Fruit fly (Drosophila melanogaster) whole organism, embryonic: ENCODE measurements around the gene CG32295.

ENCODE experiments used
- Atf-2 ChIP-seq: fragments of 200-800 bp; sonication (Bioruptor generic); optimal IDR thresholded peaks from 2 replicates; lab custom pipeline; 2016; ENCODE audit warnings: missing biosample characterization, missing genetic modification characterization
- Awh ChIP-seq: fragments of 200-800 bp; sonication (Bioruptor generic); IDR thresholded peaks from 2 replicates; pipeline ENCODE4, ENCODE4 v1.3.6; 2022; ENCODE audit warnings: missing biosample characterization, missing genetic modification characterization
- BEAF-32 ChIP-seq: fragments of 200-800 bp; sonication (Bioruptor generic); optimal IDR thresholded peaks from 3 replicates; lab custom pipeline; 2017; ENCODE audit warnings: missing biosample characterization, missing genetic modification characterization, mild to moderate bottlenecking, moderate library complexity, missing genetic modification reagents
- Bgb ChIP-seq: fragments of 200-800 bp; sonication (Bioruptor generic); IDR thresholded peaks from 2 replicates; pipeline ENCODE4 v1.3.6; 2022; ENCODE audit warnings: missing biosample characterization, missing genetic modification characterization; ENCODE audit not compliant: partially characterized antibody
- CG10431 ChIP-seq: fragments of 200-800 bp; sonication (Bioruptor generic); optimal IDR thresholded peaks from 3 replicates; lab custom pipeline; 2018; ENCODE audit warnings: missing biosample characterization, mild to moderate bottlenecking, missing genetic modification characterization
- CG10543 ChIP-seq: fragments of 200-800 bp; sonication (Bioruptor generic); optimal IDR thresholded peaks from 3 replicates; lab custom pipeline; 2017; ENCODE audit warnings: missing biosample characterization, mild to moderate bottlenecking, missing genetic modification characterization, moderate library complexity
- CG12391 ChIP-seq: fragments of 200-800 bp; sonication (Bioruptor generic); optimal IDR thresholded peaks from 3 replicates; lab custom pipeline; 2018; ENCODE audit warnings: missing biosample characterization, mild to moderate bottlenecking, missing genetic modification characterization, moderate library complexity
- CG14860 ChIP-seq: fragments of 200-800 bp; sonication (Bioruptor generic); IDR thresholded peaks from 3 replicates; pipeline ENCODE4 v1.3.6; 2022; ENCODE audit warnings: missing biosample characterization, missing genetic modification characterization; ENCODE audit not compliant: partially characterized antibody
- CG15011 ChIP-seq: fragments of 200-800 bp; sonication (Bioruptor generic); optimal IDR thresholded peaks from 3 replicates; lab custom pipeline; 2018; ENCODE audit warnings: missing biosample characterization, mild to moderate bottlenecking, missing genetic modification characterization
- CG17568 ChIP-seq: fragments of 200-800 bp; sonication (Bioruptor generic); optimal IDR thresholded peaks from 2 replicates; lab custom pipeline; 2018; ENCODE audit warnings: missing biosample characterization, mild to moderate bottlenecking, missing genetic modification characterization, moderate library complexity
- CG17802 ChIP-seq: fragments of 200-800 bp; sonication (Bioruptor generic); optimal IDR thresholded peaks from 2 replicates; lab custom pipeline; 2018; ENCODE audit warnings: missing biosample characterization, mild to moderate bottlenecking, missing genetic modification characterization, moderate library complexity
- CG30403 ChIP-seq: fragments of 200-800 bp; sonication (Bioruptor generic); optimal IDR thresholded peaks from 3 replicates; lab custom pipeline; 2016; ENCODE audit warnings: missing biosample characterization, missing genetic modification characterization
- CG32772 ChIP-seq: fragments of 200-800 bp; sonication (Bioruptor generic); IDR thresholded peaks from 2 replicates; pipeline ENCODE4 v1.3.6; 2022; ENCODE audit warnings: missing biosample characterization, missing genetic modification characterization
- CG3995 ChIP-seq: fragments of 200-800 bp; sonication (Bioruptor generic); optimal IDR thresholded peaks from 3 replicates; lab custom pipeline; 2016; ENCODE audit warnings: missing biosample characterization, missing genetic modification characterization
- CG6254 ChIP-seq: fragments of 200-800 bp; sonication (Bioruptor generic); optimal IDR thresholded peaks from 3 replicates; lab custom pipeline; 2017; ENCODE audit warnings: mild to moderate bottlenecking, missing biosample characterization, missing genetic modification reagents, missing genetic modification characterization
- CG9817 ChIP-seq: fragments of 200-800 bp; sonication (Bioruptor generic); optimal IDR thresholded peaks from 2 replicates; lab custom pipeline; 2018; ENCODE audit warnings: missing biosample characterization, mild to moderate bottlenecking, missing genetic modification characterization, moderate library complexity
- Dip2 ChIP-seq: fragments of 200-800 bp; sonication (Bioruptor generic); IDR thresholded peaks from 2 replicates; pipeline ENCODE4 v1.3.6; 2022; ENCODE audit warnings: missing biosample characterization, missing genetic modification characterization
- Dip3 ChIP-seq: fragments of 200-800 bp; sonication (Bioruptor generic); optimal IDR thresholded peaks from 3 replicates; lab custom pipeline; 2016; ENCODE audit warnings: missing biosample characterization, missing genetic modification characterization
- Dll ChIP-seq: fragments of 200-800 bp; sonication (Bioruptor generic); IDR thresholded peaks from 4 replicates; pipeline ENCODE4 v1.3.6; 2022; ENCODE audit warnings: missing biosample characterization, missing genetic modification characterization; ENCODE audit not compliant: partially characterized antibody
- Drgx ChIP-seq: fragments of 200-800 bp; sonication (Bioruptor generic); IDR thresholded peaks from 2 replicates; pipeline ENCODE4 v1.3.6; 2022; ENCODE audit warnings: missing biosample characterization, missing genetic modification characterization
- Eip74EF ChIP-seq, 2 experiments: fragments of 200-800 bp in 1 of 2; fragments of >200 bp in 1 of 2; sonication (Bioruptor generic) in 1 of 2; optimal IDR thresholded peaks; 2 replicates each; lab custom pipeline; 2017 to 2019; ENCODE audit warnings: missing biosample characterization in 2 of 2, missing genetic modification characterization in 2 of 2, mild to moderate bottlenecking in 1 of 2, moderate library complexity in 1 of 2
- Elba2 ChIP-seq: fragments of 200-800 bp; sonication (Bioruptor generic); optimal IDR thresholded peaks from 3 replicates; lab custom pipeline; 2016; ENCODE audit warnings: missing biosample characterization, missing genetic modification characterization
- HLH3B ChIP-seq: fragments of 200-800 bp; sonication (Bioruptor generic); IDR thresholded peaks from 2 replicates; pipeline ENCODE4 v1.3.6; 2022; ENCODE audit warnings: missing biosample characterization, missing genetic modification characterization
- Hsf ChIP-seq: fragments of 200-800 bp; sonication (Bioruptor generic); optimal IDR thresholded peaks from 3 replicates; lab custom pipeline; 2016; ENCODE audit warnings: missing biosample characterization, missing genetic modification characterization
- Kr ChIP-seq: fragments of 200-800 bp; sonication (Bioruptor generic); optimal IDR thresholded peaks from 2 replicates; lab custom pipeline; 2017; ENCODE audit warnings: missing biosample characterization, mild to moderate bottlenecking, missing genetic modification characterization
- Lim3 ChIP-seq: fragments of 200-800 bp; sonication (Bioruptor generic); IDR thresholded peaks from 2 replicates; pipeline ENCODE4 v1.3.6; 2022; ENCODE audit warnings: missing biosample characterization, missing genetic modification characterization
- Nf-YA ChIP-seq: fragments of 200-800 bp; sonication (Bioruptor generic); IDR thresholded peaks from 2 replicates; pipeline ENCODE4 v1.3.6; 2022; ENCODE audit warnings: missing biosample characterization, missing genetic modification characterization
- Nf-YB ChIP-seq: fragments of 200-800 bp; sonication (Bioruptor generic); optimal IDR thresholded peaks from 3 replicates; lab custom pipeline; 2019; ENCODE audit warnings: missing biosample characterization, mild to moderate bottlenecking, missing genetic modification characterization, moderate library complexity
- Oli ChIP-seq: fragments of 200-800 bp; sonication (Bioruptor generic); optimal IDR thresholded peaks from 2 replicates; lab custom pipeline; 2018; ENCODE audit warnings: missing biosample characterization, mild to moderate bottlenecking, missing genetic modification characterization, moderate library complexity
- Six4 ChIP-seq: fragments of 200-800 bp; sonication (Bioruptor generic); optimal IDR thresholded peaks from 2 replicates; lab custom pipeline; 2016; ENCODE audit warnings: missing biosample characterization, missing genetic modification characterization
- Tbp ChIP-seq: fragments of >200 bp; optimal IDR thresholded peaks from 2 replicates; lab custom pipeline; 2018; ENCODE audit warnings: missing biosample characterization, missing genetic modification characterization
- dmrt99B ChIP-seq: fragments of 200-800 bp; sonication (Bioruptor generic); optimal IDR thresholded peaks from 2 replicates; lab custom pipeline; 2018; ENCODE audit warnings: missing biosample characterization, mild to moderate bottlenecking, missing genetic modification characterization, moderate library complexity
- ems ChIP-seq: fragments of 200-800 bp; sonication (Bioruptor generic); optimal IDR thresholded peaks from 3 replicates; lab custom pipeline; 2016; ENCODE audit warnings: missing biosample characterization, missing genetic modification characterization
- fd64A ChIP-seq: fragments of 200-800 bp; sonication (Bioruptor generic); optimal IDR thresholded peaks from 3 replicates; lab custom pipeline; 2018; ENCODE audit warnings: missing biosample characterization, mild to moderate bottlenecking, missing genetic modification characterization
- fd96Cb ChIP-seq: fragments of 200-800 bp; sonication (Bioruptor generic); optimal IDR thresholded peaks from 2 replicates; lab custom pipeline; 2018; ENCODE audit warnings: missing biosample characterization, mild to moderate bottlenecking, missing genetic modification characterization, moderate library complexity
- fu2 ChIP-seq: fragments of 200-800 bp; sonication (Bioruptor generic); optimal IDR thresholded peaks from 2 replicates; lab custom pipeline; 2016; ENCODE audit warnings: missing biosample characterization, missing genetic modification characterization
- gro ChIP-seq: fragments of 200-800 bp; sonication (Bioruptor generic); optimal IDR thresholded peaks from 2 replicates; lab custom pipeline; 2016; ENCODE audit warnings: missing biosample characterization, missing genetic modification characterization
- gsb ChIP-seq: fragments of 200-800 bp; sonication (Bioruptor generic); IDR thresholded peaks from 2 replicates; pipeline ENCODE4 v1.3.6; 2022; ENCODE audit warnings: missing biosample characterization, missing genetic modification characterization
- inv ChIP-seq: fragments of 200-800 bp; sonication (Bioruptor generic); IDR thresholded peaks from 2 replicates; pipeline ENCODE4 v1.3.6; 2022; ENCODE audit warnings: missing biosample characterization, missing genetic modification characterization; ENCODE audit not compliant: partially characterized antibody
- jing ChIP-seq: fragments of 200-800 bp; sonication (Bioruptor generic); optimal IDR thresholded peaks from 2 replicates; lab custom pipeline; 2018; ENCODE audit warnings: missing biosample characterization, mild to moderate bottlenecking, missing genetic modification characterization
- lilli ChIP-seq: fragments of 200-800 bp; sonication (Bioruptor generic); optimal IDR thresholded peaks from 3 replicates; lab custom pipeline; 2016; ENCODE audit warnings: missing biosample characterization, missing genetic modification characterization
- mam ChIP-seq: fragments of 200-800 bp; sonication (Bioruptor generic); optimal IDR thresholded peaks from 3 replicates; lab custom pipeline; 2016; ENCODE audit warnings: missing biosample characterization, missing genetic modification characterization
- pfk ChIP-seq: fragments of 200-800 bp; sonication (Bioruptor generic); optimal IDR thresholded peaks from 2 replicates; lab custom pipeline; 2018; ENCODE audit warnings: missing biosample characterization, mild to moderate bottlenecking, missing genetic modification characterization, moderate library complexity
- phol ChIP-seq: fragments of 200-800 bp; sonication (Bioruptor generic); optimal IDR thresholded peaks from 3 replicates; lab custom pipeline; 2018; ENCODE audit warnings: missing biosample characterization, mild to moderate bottlenecking, missing genetic modification characterization, moderate library complexity
- salm ChIP-seq: fragments of 200-800 bp; sonication (Bioruptor generic); optimal IDR thresholded peaks from 2 replicates; lab custom pipeline; 2018; ENCODE audit warnings: missing biosample characterization, mild to moderate bottlenecking, missing genetic modification characterization
- scrt ChIP-seq: fragments of 200-800 bp; sonication (Bioruptor generic); optimal IDR thresholded peaks from 2 replicates; lab custom pipeline; 2018; ENCODE audit warnings: missing biosample characterization, mild to moderate bottlenecking, missing genetic modification characterization, moderate library complexity
- sens-2 ChIP-seq: fragments of 200-800 bp; sonication (Bioruptor generic); IDR thresholded peaks from 2 replicates; pipeline ENCODE4 v1.3.6; 2022; ENCODE audit warnings: missing biosample characterization, missing genetic modification characterization
- sima ChIP-seq: fragments of 200-800 bp; sonication (Bioruptor generic); optimal IDR thresholded peaks from 2 replicates; lab custom pipeline; 2016; ENCODE audit warnings: missing biosample characterization, missing genetic modification characterization
- trh ChIP-seq: fragments of 200-800 bp; sonication (Bioruptor generic); optimal IDR thresholded peaks from 2 replicates; lab custom pipeline; 2016; ENCODE audit warnings: missing biosample characterization, missing genetic modification characterization
- tx ChIP-seq: fragments of 200-800 bp; sonication (Bioruptor generic); optimal IDR thresholded peaks from 2 replicates; lab custom pipeline; 2016; ENCODE audit warnings: missing biosample characterization, missing genetic modification characterization
- wdn ChIP-seq: fragments of 200-800 bp; sonication (Bioruptor generic); IDR thresholded peaks from 2 replicates; pipeline ENCODE4 v1.3.6; 2022; ENCODE audit warnings: missing biosample characterization, missing genetic modification characterization
- zen2 ChIP-seq: fragments of 200-800 bp; sonication (Bioruptor generic); IDR thresholded peaks from 3 replicates; pipeline ENCODE4 v1.3.6; 2022; ENCODE audit warnings: missing biosample characterization, missing genetic modification characterization; ENCODE audit not compliant: partially characterized antibody

CG32295 gene

dm6 chr3L:2486493-2486892 is 40.3 kb downstream of the CG32295 start (continued):
- TF ChIP-seq Eip74EF (GFP tag; optimal IDR thresholded peaks at IDR 0.05; lab: Kevin White, UChicago) = no peak
- no peak for TF ChIP-seq gro (GFP tag; lab: Kevin White, UChicago)
- TF ChIP-seq BEAF-32 (GFP tag; lab: Kevin White, UChicago) = no peak
- TF ChIP-seq CG12391 (tag; lab: Kevin White, UChicago) = no peak
- TF ChIP-seq pfk (GFP tag; lab: Kevin White, UChicago) = no peak
- TF ChIP-seq salm (tag; lab: Kevin White, UChicago) = no peak
- TF ChIP-seq Nf-YA = no peak
- no peak for TF ChIP-seq sima (GFP tag; lab: Kevin White, UChicago)
- no peak for TF ChIP-seq Nf-YB
- no peak for TF ChIP-seq lilli (GFP tag; lab: Kevin White, UChicago)
- TF ChIP-seq Drgx (GFP tag; lab: Robert Waterston, UW) = no peak
- TF ChIP-seq zen2 = no peak
- TF ChIP-seq gsb (GFP tag; lab: Robert Waterston, UW) = no peak
- no peak for TF ChIP-seq CG10431 (GFP tag; lab: Kevin White, UChicago)
- TF ChIP-seq CG17802 (tag; lab: Kevin White, UChicago) = no peak
- TF ChIP-seq phol (tag; lab: Kevin White, UChicago) = peak; percentile 20
- TF ChIP-seq Bgb (GFP tag; lab: Robert Waterston, UW) = no peak
- TF ChIP-seq Oli (tag; lab: Kevin White, UChicago) = peak; percentile 24
- TF ChIP-seq CG10543 = no peak
- TF ChIP-seq Hsf (GFP tag; lab: Kevin White, UChicago) = peak; percentile 3
- TF ChIP-seq CG3995 (GFP tag; lab: Kevin White, UChicago) = no peak
- no peak for TF ChIP-seq fd64A (GFP tag; lab: Kevin White, UChicago)
- no peak for TF ChIP-seq CG17568 (GFP tag; lab: Kevin White, UChicago)
- no peak for TF ChIP-seq inv (GFP tag; lab: Robert Waterston, UW)
- TF ChIP-seq Atf-2 (GFP tag; lab: Kevin White, UChicago) = no peak
- no peak for TF ChIP-seq Six4
- no peak for TF ChIP-seq scrt
- TF ChIP-seq trh (GFP tag; lab: Kevin White, UChicago) = no peak
- no peak for TF ChIP-seq CG32772 (GFP tag; lab: Robert Waterston, UW)
- no peak for TF ChIP-seq tx (GFP tag; lab: Kevin White, UChicago)
- TF ChIP-seq fd96Cb (tag; lab: Kevin White, UChicago) = peak; percentile 39
- no peak for TF ChIP-seq Awh (GFP tag; lab: Robert Waterston, UW)
- TF ChIP-seq Elba2 = no peak
- TF ChIP-seq sens-2 (GFP tag; lab: Robert Waterston, UW) = no peak
- no peak for TF ChIP-seq CG15011 (GFP tag; lab: Kevin White, UChicago)
- no peak for TF ChIP-seq CG30403 (GFP tag; lab: Kevin White, UChicago)
- no peak for TF ChIP-seq CG9817
- TF ChIP-seq Tbp (GFP tag; lab: Kevin White, UChicago) = no peak
- TF ChIP-seq HLH3B (GFP tag; lab: Robert Waterston, UW) = no peak
- no peak for TF ChIP-seq Dll (GFP tag; lab: Robert Waterston, UW)
- TF ChIP-seq Lim3 (GFP tag; lab: Robert Waterston, UW) = no peak
- no peak for TF ChIP-seq fu2 (GFP tag; lab: Kevin White, UChicago)
- TF ChIP-seq dmrt99B (tag; lab: Kevin White, UChicago) = peak; percentile 0
- TF ChIP-seq jing = no peak
- TF ChIP-seq mam (GFP tag; lab: Kevin White, UChicago) = no peak
- no peak for TF ChIP-seq Dip3 (GFP tag; lab: Kevin White, UChicago)
- TF ChIP-seq CG14860 (GFP tag; lab: Robert Waterston, UW) = no peak
- no peak for TF ChIP-seq Kr (GFP tag; lab: Kevin White, UChicago)
- no peak for TF ChIP-seq Dip2
- TF ChIP-seq ems (GFP tag; lab: Kevin White, UChicago) = no peak
- TF ChIP-seq CG6254 (GFP tag; lab: Kevin White, UChicago) = peak; percentile 21
- no peak for TF ChIP-seq wdn
